Worm (Caenorhabditis elegans): Measurements from ENCODE around the gene C32D5.4.
A peak's percentile ranks its signal among the peaks of the same experiment; 100 is the strongest.

DNA sequence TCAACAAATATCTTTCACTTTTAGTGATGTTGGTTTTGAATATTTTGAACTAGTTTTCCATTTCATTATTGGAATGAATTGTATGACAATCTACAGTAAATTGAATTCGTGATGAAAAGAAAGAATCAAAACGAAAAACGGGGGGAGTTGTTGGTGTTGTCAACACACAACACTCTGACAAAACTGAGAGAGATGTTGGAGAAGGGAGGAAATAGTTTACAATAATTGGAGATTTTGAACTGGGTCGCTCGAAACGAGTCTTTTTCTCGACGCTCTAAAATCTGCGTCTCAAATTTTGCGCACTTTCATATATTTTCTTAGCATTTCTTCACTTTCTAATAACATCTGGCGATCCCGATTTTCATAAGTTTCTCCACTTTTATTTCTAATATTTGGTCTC, 21.0 kb upstream of the C32D5.4 start, which contains the start of gene txt-18:
- TF ChIP-seq ztf-11 (tag; optimal IDR thresholded peaks at IDR 0.05) (no peak), snpc-4 (tag; optimal IDR thresholded peaks at IDR 0.05) (no peak), unc-62 (GFP tag; optimal IDR thresholded peaks at IDR 0.05) (no peak), cnd-1 (tag; optimal IDR thresholded peaks at IDR 0.05) (no peak), mab-5 (tag; optimal IDR thresholded peaks at IDR 0.05) (no peak), nhr-237 (tag; optimal IDR thresholded peaks at IDR 0.05) (peak; percentile 42), lin-13 (tag; optimal IDR thresholded peaks at IDR 0.05) (no peak), elt-3 (tag; optimal IDR thresholded peaks at IDR 0.05) (no peak), nhr-12 (tag; optimal IDR thresholded peaks at IDR 0.05) (no peak), blmp-1 (tag; optimal IDR thresholded peaks at IDR 0.05) (no peak), pha-4 (tag; optimal IDR thresholded peaks at IDR 0.05) (no peak), lsy-2 (tag; optimal IDR thresholded peaks at IDR 0.05) (no peak)
